Worm (Caenorhabditis elegans): ENCODE measurements around the gene B0507.9.

The B0507.9 gene

ce11 chrV:8789345-8789744 is 23.5 kb upstream of the B0507.9 start:
- TF ChIP-seq Y53G8AR.9 (GFP tag; conservative IDR thresholded peaks at IDR 0.05) (no peak), ZK185.1 (tag; optimal IDR thresholded peaks at IDR 0.05; ENCODE audit: poor library complexity, severe bottlenecking) (no peak), F22D6.2 (tag; optimal IDR thresholded peaks at IDR 0.05) (no peak), hsf-1 (GFP tag; IDR thresholded peaks at IDR 0.05) (no peak), T26A5.8 (tag; optimal IDR thresholded peaks at IDR 0.05) (no peak), aptf-2 (GFP tag; conservative IDR thresholded peaks at IDR 0.05) (no peak), lsy-27 (tag; optimal IDR thresholded peaks at IDR 0.05; ENCODE audit: borderline replicate concordance, insufficient read depth) (no peak), nhr-80 (tag; optimal IDR thresholded peaks at IDR 0.05) (no peak), F33H1.4 (GFP tag; IDR thresholded peaks at IDR 0.05) (no peak)

ce11 chrV:8786245-8786644 is 20.4 kb upstream of the B0507.9 start, which contains the start of gene sup-37:
Gene sup-37 (plus strand): TSS chrV:8786545.
- TF ChIP-seq sptf-2 (GFP tag; optimal IDR thresholded peaks at IDR 0.05) (no peak), lag-1 (GFP tag; IDR thresholded peaks at IDR 0.05) (no peak), him-1 (tag; optimal IDR thresholded peaks at IDR 0.05) (no peak), F22D6.2 (tag; optimal IDR thresholded peaks at IDR 0.05) (no peak), attf-3 (GFP tag; conservative IDR thresholded peaks at IDR 0.05) (no peak), rpc-1 (optimal IDR thresholded peaks at IDR 0.05) (no peak), rpc-1 (tag; optimal IDR thresholded peaks at IDR 0.05) (no peak), gei-17 (GFP tag; optimal IDR thresholded peaks at IDR 0.05) (no peak), nfya-2 (GFP tag; IDR thresholded peaks at IDR 0.05) (no peak), unc-130 (GFP tag; optimal IDR thresholded peaks at IDR 0.05) (no peak)

ce11 chrV:8785526-8785925 is 19.7 kb upstream of the B0507.9 start:
- TF ChIP-seq tbx-9 (tag; optimal IDR thresholded peaks at IDR 0.05; ENCODE audit: borderline replicate concordance) (no peak), gei-17 (GFP tag; optimal IDR thresholded peaks at IDR 0.05) (no peak), K11D2.4 (GFP tag; IDR thresholded peaks at IDR 0.05) (0 out of 2 replicates have a peak, but pooled peaks have one; percentile 34), K12H6.12 (tag; optimal IDR thresholded peaks at IDR 0.05) (peak; percentile 54), ztf-18 (tag; optimal IDR thresholded peaks at IDR 0.05) (peak; percentile 14), egl-44 (GFP tag; IDR thresholded peaks at IDR 0.05) (peak; percentile 43; the same call in 1 of the 2 replicates), hrde-1 (tag; optimal IDR thresholded peaks at IDR 0.05; ENCODE audit: borderline replicate concordance) (no peak), fkh-3 (tag; optimal IDR thresholded peaks at IDR 0.05) (no peak), zfh-2 (GFP tag; conservative IDR thresholded peaks at IDR 0.05) (peak; percentile 100), rpc-1 (optimal IDR thresholded peaks at IDR 0.05) (no peak), rpc-1 (tag; optimal IDR thresholded peaks at IDR 0.05) (no peak), nhr-27 (tag; optimal IDR thresholded peaks at IDR 0.05) (no peak), F55B11.4 (tag; optimal IDR thresholded peaks at IDR 0.05; ENCODE audit: borderline replicate concordance, insufficient read depth) (no peak), F10E7.11 (tag; optimal IDR thresholded peaks at IDR 0.05) (no peak), hmg-1.2 (GFP tag; IDR thresholded peaks at IDR 0.05) (0 out of 2 replicates have a peak, but pooled peaks have one; percentile 31), B0336.3 (GFP tag; IDR thresholded peaks at IDR 0.05) (no peak), B0035.1 (tag; optimal IDR thresholded peaks at IDR 0.05) (no peak), attf-5 (GFP tag; optimal IDR thresholded peaks at IDR 0.05) (peak; percentile 68), mcd-1 (GFP tag; IDR thresholded peaks at IDR 0.05) (peak; percentile 58), hlh-26 (GFP tag; conservative IDR thresholded peaks at IDR 0.05) (no peak), ceh-100 (GFP tag; IDR thresholded peaks at IDR 0.05) (no peak), sptf-2 (GFP tag; optimal IDR thresholded peaks at IDR 0.05) (no peak), ceh-40 (GFP tag; IDR thresholded peaks at IDR 0.05) (no peak), snpc-3.4 (tag; optimal IDR thresholded peaks at IDR 0.05) (no peak), ceh-91 (GFP tag; IDR thresholded peaks at IDR 0.05) (no peak), attf-3 (GFP tag; conservative IDR thresholded peaks at IDR 0.05) (no peak), ama-1 (optimal IDR thresholded peaks at IDR 0.05) (no peak), ama-1 (GFP tag; optimal IDR thresholded peaks at IDR 0.05) (no peak), hsf-1 (GFP tag; IDR thresholded peaks at IDR 0.05) (no peak), hmg-20 (GFP tag; IDR thresholded peaks at IDR 0.05) (no peak), aptf-3 (GFP tag; IDR thresholded peaks at IDR 0.05) (no peak), lin-26 (GFP tag; IDR thresholded peaks at IDR 0.05) (peak; percentile 39; the same call in 1 of the 2 replicates), ztf-3 (GFP tag; optimal IDR thresholded peaks at IDR 0.05) (no peak), atf-7 (tag; optimal IDR thresholded peaks at IDR 0.05) (no peak)
